Fruit fly (Drosophila melanogaster) whole organism, prepupa: ENCODE results near the gene CG11555.

Source experiments
- CG11294 ChIP-seq: fragments of 200-800 bp; sonication (Bioruptor generic); IDR thresholded peaks from 2 replicates; pipeline ENCODE4 v1.3.6; 2022; ENCODE audit warnings: missing biosample characterization, missing genetic modification characterization
- CG11902 ChIP-seq: fragments of 200-800 bp; sonication (Bioruptor generic); optimal IDR thresholded peaks from 3 replicates; lab custom pipeline; 2016; ENCODE audit warnings: missing biosample characterization, missing genetic modification characterization
- Ets21C ChIP-seq: fragments of 200-800 bp; sonication (Bioruptor generic); optimal IDR thresholded peaks from 3 replicates; lab custom pipeline; 2016; ENCODE audit warnings: missing biosample characterization, missing genetic modification characterization
- eg ChIP-seq: fragments of 200-800 bp; sonication (Bioruptor generic); IDR thresholded peaks from 3 replicates; pipeline ENCODE4 v1.3.6; 2022; ENCODE audit warnings: missing biosample characterization, missing genetic modification characterization
- pdm3 ChIP-seq: fragments of 200-800 bp; sonication (Bioruptor generic); optimal IDR thresholded peaks from 3 replicates; lab custom pipeline; 2016; ENCODE audit warnings: missing biosample characterization, missing genetic modification characterization
- vri ChIP-seq: fragments of 200-800 bp; sonication (Bioruptor generic); optimal IDR thresholded peaks from 3 replicates; lab custom pipeline; 2016; ENCODE audit warnings: missing biosample characterization, mild to moderate bottlenecking, missing genetic modification characterization

DNA sequence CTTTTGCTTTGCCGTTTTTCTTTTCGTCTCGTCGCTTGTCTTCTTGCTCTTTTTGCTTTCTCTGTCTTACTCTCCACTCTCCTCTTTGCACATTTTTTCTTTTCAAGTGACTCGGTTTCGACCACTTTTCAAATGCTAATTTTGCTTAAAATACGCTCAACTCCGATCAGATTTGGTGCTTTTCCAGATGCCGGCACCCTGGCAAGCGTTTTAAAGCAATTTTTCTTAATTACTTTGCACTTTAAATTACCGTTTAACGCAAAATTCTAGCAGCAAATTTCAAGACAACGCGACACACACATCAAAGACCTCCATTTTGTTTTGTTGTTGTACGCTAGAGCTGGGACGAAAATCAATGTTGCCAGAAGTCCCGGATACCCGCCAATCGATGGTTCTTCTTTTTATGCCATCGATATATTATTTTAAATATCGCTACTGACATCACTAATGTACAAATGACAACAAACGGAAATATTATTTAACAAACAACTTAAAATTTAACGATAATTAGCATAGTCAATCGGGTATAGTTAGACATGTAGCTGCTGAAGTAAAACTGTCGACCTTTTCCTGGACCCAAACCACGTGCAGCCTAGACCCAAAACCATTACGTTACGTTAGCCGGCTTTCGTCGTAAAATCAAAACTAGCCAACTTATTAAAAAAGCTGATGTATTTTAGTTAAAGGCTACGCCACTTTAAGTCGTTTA, 23.0 kb upstream of the CG11555 start, which contains the start of gene kis:
- no peak for TF ChIP-seq CG11294 (GFP tag; lab: Robert Waterston, UW)
- no peak for TF ChIP-seq Ets21C (GFP tag; lab: Kevin White, UChicago)
- TF ChIP-seq eg (GFP tag; lab: Robert Waterston, UW) = no peak; the same call in 2 of the 3 replicates
- no peak for TF ChIP-seq vri (GFP tag; lab: Kevin White, UChicago)
- TF ChIP-seq pdm3 (GFP tag; lab: Kevin White, UChicago) = no peak
- no peak for TF ChIP-seq CG11902
